Fruit fly (Drosophila melanogaster) whole organism: ENCODE measurements around the gene ko.

Experiments
- CG8478 ChIP-seq: fragments of >200 bp; optimal IDR thresholded peaks from 2 replicates; lab custom pipeline; 2018; ENCODE audit warnings: inconsistent platforms
- Dll ChIP-seq: fragments of >200 bp; optimal IDR thresholded peaks from 2 replicates; lab custom pipeline; 2017
- EcR ChIP-seq, 2 experiments: fragments of >200 bp; optimal IDR thresholded peaks; 2 replicates each; lab custom pipeline; 2017; ENCODE audit warnings: missing biosample characterization in 2 of 2, missing genetic modification characterization in 2 of 2, missing genetic modification reagents in 2 of 2
- pan ChIP-seq: fragments of >200 bp; optimal IDR thresholded peaks from 2 replicates; lab custom pipeline; 2017
- psq ChIP-seq: fragments of >200 bp; optimal IDR thresholded peaks from 2 replicates; lab custom pipeline; 2017
- usp ChIP-seq: fragments of >200 bp; optimal IDR thresholded peaks from 2 replicates; lab custom pipeline; 2017; ENCODE audit warnings: missing biosample characterization, missing genetic modification characterization, mixed read lengths

dm6 chr3L:21101316-21101715 lies 29.6 kb downstream of the ko start:
- no peak for TF ChIP-seq psq (lab: Kevin White, UChicago)
- no peak for TF ChIP-seq usp
- no peak for TF ChIP-seq Dll
- TF ChIP-seq CG8478 (lab: Kevin White, UChicago) = no peak
- no peak for TF ChIP-seq EcR (GFP tag; optimal IDR thresholded peaks at IDR 0.05; lab: Kevin White, UChicago)
- no peak for TF ChIP-seq pan (lab: Kevin White, UChicago)
